Fruit fly (Drosophila melanogaster): ENCODE data around the gene pns.
A peak's percentile ranks its signal among the peaks of the same experiment; 100 is the strongest.

pns gene

DNA sequence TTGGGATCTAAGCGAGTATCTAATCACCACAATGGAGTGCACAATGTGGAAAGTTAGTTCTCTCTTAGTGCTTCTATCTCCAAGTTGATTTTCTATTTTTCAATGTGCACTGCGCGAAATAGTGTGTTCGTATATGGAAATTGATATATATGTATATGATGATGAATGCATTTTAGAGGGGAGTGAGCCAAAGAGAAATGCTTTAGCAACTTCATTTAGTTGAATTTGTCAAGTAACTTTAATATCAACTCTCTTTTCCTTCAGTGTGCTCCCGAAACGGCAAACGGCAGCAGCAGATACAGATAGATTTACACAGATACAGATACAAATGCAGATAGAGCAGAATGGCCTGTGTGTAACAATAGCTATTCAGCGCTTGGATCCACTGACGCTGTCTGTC, 47.1 kb downstream of the pns start (continued):
- peak; percentile 74 for TF ChIP-seq ara (GFP tag; IDR thresholded peaks at IDR 0.05)
- TF ChIP-seq bsh (GFP tag; optimal IDR thresholded peaks at IDR 0.05): peak; percentile 46 to 86
- peak; percentile 42 for TF ChIP-seq CHES-1-like (GFP tag; optimal IDR thresholded peaks at IDR 0.05)

DNA sequence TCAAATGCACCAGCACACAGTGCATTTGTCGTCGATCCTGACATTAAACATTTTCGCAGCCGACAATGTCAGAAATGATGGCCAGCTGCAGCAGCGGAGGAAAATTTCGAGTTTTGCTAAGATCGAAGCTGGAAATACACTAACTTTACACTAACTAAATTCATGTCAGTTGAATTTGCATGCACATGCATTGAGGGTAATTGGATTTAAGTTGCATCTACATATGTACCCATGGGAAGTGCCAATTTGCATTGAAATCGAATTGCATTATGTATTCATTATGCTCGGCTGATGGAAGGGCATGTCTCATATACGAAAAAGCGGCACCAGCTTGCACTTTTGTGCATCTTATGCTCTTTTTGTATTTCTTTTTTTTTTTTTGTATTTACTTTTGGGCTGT, 47.8 kb downstream of the pns start:
- TF ChIP-seq CG4404 (GFP tag; IDR thresholded peaks at IDR 0.05) (0 out of 2 replicates have a peak, but pooled peaks have one; percentile 18), CG1603 (tag; optimal IDR thresholded peaks at IDR 0.05) (peak; percentile 13), ind (GFP tag; optimal IDR thresholded peaks at IDR 0.05) (no peak), CG10979 (tag; optimal IDR thresholded peaks at IDR 0.05) (peak; percentile 24), CG18262 (tag; optimal IDR thresholded peaks at IDR 0.05) (peak; percentile 46), CG6765 (GFP tag; optimal IDR thresholded peaks at IDR 0.05) (no peak), Hand (GFP tag; optimal IDR thresholded peaks at IDR 0.05) (no peak), CG4730 (GFP tag; IDR thresholded peaks at IDR 0.05) (0 out of 2 replicates have a peak, but pooled peaks have one; percentile 18), nerfin-1 (tag; optimal IDR thresholded peaks at IDR 0.05) (peak; percentile 14), pan (optimal IDR thresholded peaks at IDR 0.05) (no peak), pan (GFP tag; optimal IDR thresholded peaks at IDR 0.05 in 1 of 2, IDR thresholded peaks at IDR 0.05 in 1 of 2) (peak in 1 of 2 experiments; percentile 47), crp (GFP tag; optimal IDR thresholded peaks at IDR 0.05) (no peak), Awh (GFP tag; IDR thresholded peaks at IDR 0.05) (peak; percentile 72), CG9817 (tag; optimal IDR thresholded peaks at IDR 0.05) (no peak), sisA (GFP tag; IDR thresholded peaks at IDR 0.05) (peak; percentile 39; the same call in 1 of the 2 replicates), otp (GFP tag; IDR thresholded peaks at IDR 0.05) (0 out of 3 replicates have a peak, but pooled peaks have one; percentile 15), Hr51 (GFP tag; optimal IDR thresholded peaks at IDR 0.05) (no peak), stc (GFP tag; IDR thresholded peaks at IDR 0.05) (0 out of 2 replicates have a peak, but pooled peaks have one; percentile 30), Poxn (GFP tag; IDR thresholded peaks at IDR 0.05) (no peak), row (GFP tag; IDR thresholded peaks at IDR 0.05) (0 out of 3 replicates have a peak, but pooled peaks have one; percentile 26), ase (GFP tag; IDR thresholded peaks at IDR 0.05) (0 out of 3 replicates have a peak, but pooled peaks have one; percentile 15), CG4282 (GFP tag; optimal IDR thresholded peaks at IDR 0.05) (no peak), Bgb (GFP tag; IDR thresholded peaks at IDR 0.05; ENCODE audit: partially characterized antibody) (no peak), D19A (tag; optimal IDR thresholded peaks at IDR 0.05) (peak; percentile 81), hkb (optimal IDR thresholded peaks at IDR 0.05) (no peak), hkb (GFP tag; IDR thresholded peaks at IDR 0.05) (0 out of 2 replicates have a peak, but pooled peaks have one; percentile 34), CG11456 (GFP tag; IDR thresholded peaks at IDR 0.05) (peak; percentile 53; the same call in 2 of the 3 replicates), croc (GFP tag; conservative IDR thresholded peaks at IDR 0.05) (peak; percentile 16; the same call in 1 of the 3 replicates), Asciz (GFP tag; optimal IDR thresholded peaks at IDR 0.05) (peak; percentile 16), CG17568 (GFP tag; optimal IDR thresholded peaks at IDR 0.05) (no peak), hb (GFP tag; IDR thresholded peaks at IDR 0.05; ENCODE audit: partially characterized antibody) (no peak), CG10366 (GFP tag; IDR thresholded peaks at IDR 0.05) (peak; percentile 7; the same call in 1 of the 2 replicates), Sox100B (GFP tag; optimal IDR thresholded peaks at IDR 0.05) (peak; percentile 9), sim (GFP tag; IDR thresholded peaks at IDR 0.05) (0 out of 2 replicates have a peak, but pooled peaks have one; percentile 10), fd96Cb (tag; optimal IDR thresholded peaks at IDR 0.05) (peak; percentile 62), NC2β (GFP tag; optimal IDR thresholded peaks at IDR 0.05) (no peak), nmo (GFP tag; optimal IDR thresholded peaks at IDR 0.05) (peak; percentile 2), Xrp1 (GFP tag; IDR thresholded peaks at IDR 0.05) (peak; percentile 45; the same call in 1 of the 2 replicates), usp (GFP tag; optimal IDR thresholded peaks at IDR 0.05) (no peak), nom (GFP tag; optimal IDR thresholded peaks at IDR 0.05) (peak; percentile 66), Blimp-1 (GFP tag; optimal IDR thresholded peaks at IDR 0.05) (peak; percentile 43), vvl (GFP tag; IDR thresholded peaks at IDR 0.05) (peak; percentile 63), prd (optimal IDR thresholded peaks at IDR 0.05) (no peak), prd (GFP tag; IDR thresholded peaks at IDR 0.05) (peak; percentile 48; the same call in 2 of the 3 replicates), CG9437 (GFP tag; optimal IDR thresholded peaks at IDR 0.05) (no peak)

Data from whole organism, embryonic.